Worm (Caenorhabditis elegans): ENCODE results near the gene T14G8.3.

ce11 chrX:12818768-12819167, 42.3 kb upstream of the T14G8.3 start:
- TF ChIP-seq elt-2 (tag; optimal IDR thresholded peaks at IDR 0.05) (no peak), pax-1 (tag; optimal IDR thresholded peaks at IDR 0.05) (no peak), ets-4 (tag; optimal IDR thresholded peaks at IDR 0.05) (no peak)
